Fruit fly (Drosophila melanogaster) whole organism, adult: Measurements from ENCODE around the gene eIF3g1.

ENCODE experiments used
- CG11617 ChIP-seq: fragments of 200-800 bp; sonication (Bioruptor generic); optimal IDR thresholded peaks from 2 replicates; lab custom pipeline; 2017; ENCODE audit warnings: mild to moderate bottlenecking, missing biosample characterization, missing genetic modification reagents, missing genetic modification characterization
- CG12768 ChIP-seq: fragments of 200-800 bp; sonication (Bioruptor generic); optimal IDR thresholded peaks from 2 replicates; lab custom pipeline; 2017; ENCODE audit warnings: missing biosample characterization, missing genetic modification characterization, mild to moderate bottlenecking, moderate library complexity, missing genetic modification reagents
- CG14711 ChIP-seq: fragments of 200-800 bp; sonication (Bioruptor generic); optimal IDR thresholded peaks from 2 replicates; lab custom pipeline; 2018; ENCODE audit warnings: missing biosample characterization, mild to moderate bottlenecking, missing genetic modification characterization, moderate library complexity
- CG1620 ChIP-seq: fragments of 200-800 bp; sonication (Bioruptor generic); optimal IDR thresholded peaks from 2 replicates; lab custom pipeline; 2016; ENCODE audit warnings: missing biosample characterization, missing genetic modification characterization
- CG33017 ChIP-seq: fragments of 200-800 bp; sonication (Bioruptor generic); optimal IDR thresholded peaks from 2 replicates; lab custom pipeline; 2018; ENCODE audit warnings: missing biosample characterization, mild to moderate bottlenecking, missing genetic modification characterization, moderate library complexity
- CG5204 ChIP-seq: fragments of 200-800 bp; sonication (Bioruptor generic); optimal IDR thresholded peaks from 2 replicates; lab custom pipeline; 2016; ENCODE audit warnings: missing biosample characterization, missing genetic modification characterization
- CG7045 ChIP-seq: fragments of 200-800 bp; sonication (Bioruptor generic); optimal IDR thresholded peaks from 2 replicates; lab custom pipeline; 2017; ENCODE audit warnings: missing biosample characterization, mild to moderate bottlenecking, missing genetic modification characterization
- CG7101 ChIP-seq: fragments of 200-800 bp; sonication (Bioruptor generic); optimal IDR thresholded peaks from 2 replicates; lab custom pipeline; 2018; ENCODE audit warnings: missing biosample characterization, mild to moderate bottlenecking, missing genetic modification characterization, moderate library complexity
- Clk ChIP-seq: fragments of 200-800 bp; sonication (Bioruptor generic); optimal IDR thresholded peaks from 2 replicates; lab custom pipeline; 2017; ENCODE audit warnings: missing biosample characterization, missing genetic modification characterization
- Crg-1 ChIP-seq: fragments of 200-800 bp; sonication (Bioruptor generic); optimal IDR thresholded peaks from 2 replicates; lab custom pipeline; 2016; ENCODE audit warnings: missing biosample characterization, missing genetic modification characterization
- Hr96 ChIP-seq: fragments of 200-800 bp; sonication (Bioruptor generic); optimal IDR thresholded peaks from 2 replicates; lab custom pipeline; 2016; ENCODE audit warnings: missing biosample characterization, missing genetic modification characterization
- Mnt ChIP-seq: fragments of 200-800 bp; sonication (Bioruptor generic); optimal IDR thresholded peaks from 2 replicates; lab custom pipeline; 2016; ENCODE audit warnings: missing biosample characterization, mild to moderate bottlenecking, missing genetic modification characterization
- bab1 ChIP-seq: fragments of 200-800 bp; sonication (Bioruptor generic); optimal IDR thresholded peaks from 3 replicates; lab custom pipeline; 2019; ENCODE audit warnings: missing biosample characterization, mild to moderate bottlenecking, missing genetic modification characterization, moderate library complexity
- cic ChIP-seq: fragments of 200-800 bp; sonication (Bioruptor generic); optimal IDR thresholded peaks from 2 replicates; lab custom pipeline; 2017; ENCODE audit warnings: missing biosample characterization, mild to moderate bottlenecking, missing genetic modification characterization, moderate library complexity
- cnc ChIP-seq, 2 experiments: fragments of >200 bp; optimal IDR thresholded peaks; 2 replicates each; lab custom pipeline; 2017
- kay ChIP-seq: fragments of 200-800 bp; sonication (Bioruptor generic); peaks from one replicate; lab custom pipeline; 2016; ENCODE audit warnings: missing biosample characterization, missing genetic modification characterization, borderline replicate concordance
- ovo ChIP-seq: fragments of 200-800 bp; sonication (Bioruptor generic); optimal IDR thresholded peaks from 2 replicates; lab custom pipeline; 2016; ENCODE audit warnings: missing biosample characterization, missing genetic modification characterization
- pad ChIP-seq: fragments of 200-800 bp; sonication (Bioruptor generic); optimal IDR thresholded peaks from 3 replicates; lab custom pipeline; 2017; ENCODE audit warnings: missing biosample characterization, missing genetic modification characterization, mild to moderate bottlenecking, moderate library complexity, missing genetic modification reagents
- tj ChIP-seq: fragments of 200-800 bp; sonication (Bioruptor generic); optimal IDR thresholded peaks from 3 replicates; lab custom pipeline; 2017; ENCODE audit warnings: missing biosample characterization, mild to moderate bottlenecking, missing genetic modification characterization, moderate library complexity
- toe ChIP-seq: fragments of 200-800 bp; sonication (Bioruptor generic); optimal IDR thresholded peaks from 2 replicates; lab custom pipeline; 2016; ENCODE audit warnings: missing biosample characterization, missing genetic modification characterization

The eIF3g1 gene

DNA sequence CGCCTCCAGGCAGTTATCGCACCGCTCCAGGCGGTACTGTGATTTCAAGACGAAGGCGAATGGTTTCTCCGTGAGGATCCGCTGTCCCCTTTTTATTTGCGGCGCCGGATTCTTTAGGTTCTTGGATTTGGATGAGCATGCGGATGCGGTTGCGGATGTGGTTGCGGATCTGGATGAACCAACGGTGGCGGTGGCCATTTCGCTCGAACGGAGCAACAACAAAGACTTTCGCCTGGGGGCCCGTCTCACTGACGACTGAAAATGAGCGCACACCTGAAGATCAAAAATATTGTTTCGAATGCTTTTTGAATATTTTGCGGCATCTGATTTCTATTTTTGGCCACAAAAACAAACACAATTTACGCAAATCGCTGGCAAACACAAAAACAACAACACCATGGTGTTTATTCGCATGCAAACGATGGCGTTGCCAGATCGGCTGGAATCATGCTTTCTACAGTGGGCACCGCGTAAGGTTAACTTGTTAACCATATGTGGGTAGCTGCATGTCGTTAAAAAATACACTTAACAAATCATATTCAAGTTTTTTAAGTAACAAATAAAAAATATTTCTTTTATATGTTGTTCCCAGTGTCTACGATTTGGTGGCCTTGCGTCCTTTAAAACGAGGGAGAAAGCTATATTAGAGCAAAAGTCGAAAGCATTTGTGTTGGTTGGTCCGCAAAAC lies 1.5 kb downstream of the eIF3g1 start, which contains the start of gene Smyd3:
Gene Smyd3, minus strand, starts transcription at position 407 of the 688 bp plus-strand sequence.
- TF ChIP-seq CG14711: peak; percentile 62
- peak; percentile 44 for TF ChIP-seq cic
- no peak for TF ChIP-seq ovo (GFP tag; lab: Kevin White, UChicago)
- no peak for TF ChIP-seq CG5204 (GFP tag; lab: Kevin White, UChicago)
- peak; percentile 74 for TF ChIP-seq CG11617 (GFP tag; lab: Kevin White, UChicago)
- TF ChIP-seq Crg-1 (GFP tag; lab: Kevin White, UChicago): peak; percentile 57
- peak; percentile 83 for TF ChIP-seq Mnt (GFP tag; lab: Kevin White, UChicago)
- TF ChIP-seq CG7101: peak; percentile 61
- peak; percentile 81 for TF ChIP-seq bab1
- TF ChIP-seq Clk (GFP tag; lab: Kevin White, UChicago): peak; percentile 30
- no peak for TF ChIP-seq kay (GFP tag; lab: Kevin White, UChicago)
- TF ChIP-seq CG12768 (GFP tag; lab: Kevin White, UChicago): peak; percentile 68
- peak; percentile 40 for TF ChIP-seq tj (GFP tag; lab: Kevin White, UChicago)
- peak; percentile 77 for TF ChIP-seq CG33017 (tag; lab: Kevin White, UChicago)
- TF ChIP-seq Hr96 (GFP tag; lab: Kevin White, UChicago): no peak
- TF ChIP-seq cnc (optimal IDR thresholded peaks at IDR 0.05; lab: Kevin White, UChicago): no peak
- peak; percentile 61 for TF ChIP-seq toe (GFP tag; lab: Kevin White, UChicago)
- TF ChIP-seq pad (GFP tag; lab: Kevin White, UChicago): peak; percentile 50
- TF ChIP-seq CG1620: peak; percentile 52
- TF ChIP-seq CG7045 (GFP tag; lab: Kevin White, UChicago): peak; percentile 46

DNA sequence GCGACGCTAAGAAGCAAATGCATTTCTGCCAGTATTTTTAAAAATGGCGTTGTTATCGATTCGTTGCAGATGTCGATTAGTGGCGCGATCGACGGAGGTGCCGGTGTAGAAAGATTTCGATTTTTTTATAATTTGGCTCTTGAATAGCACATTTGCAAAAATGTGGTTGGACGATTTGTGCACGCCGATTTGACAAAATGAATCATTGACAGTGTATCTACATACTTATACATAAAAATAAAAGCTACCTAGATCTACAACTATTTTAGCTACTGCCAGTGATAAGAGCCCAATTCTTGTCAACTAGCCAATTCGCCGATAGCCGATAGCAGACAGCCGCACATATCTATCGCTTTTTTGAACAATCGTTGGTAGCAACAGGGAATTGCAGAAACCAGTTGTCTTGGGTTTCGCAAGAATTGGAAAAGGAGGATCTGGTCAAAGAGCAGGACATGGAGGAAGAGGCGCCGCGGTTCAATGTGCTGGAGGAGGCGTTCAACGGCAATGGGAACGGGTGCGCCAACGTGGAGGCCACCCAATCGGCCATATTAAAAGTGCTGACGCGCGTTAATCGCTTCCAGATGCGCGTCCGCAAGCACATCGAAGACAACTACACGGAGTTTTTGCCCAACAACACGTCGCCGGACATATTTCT lies 6.2 kb downstream of the eIF3g1 start, which contains the start of the genes Klp3A and Zw10:
Gene Klp3A, minus strand, starts transcription at position 202 of the 655 bp plus-strand sequence.
Gene Zw10, plus strand, starts transcription at position 347 of the 655 bp plus-strand sequence.
- TF ChIP-seq tj (GFP tag; lab: Kevin White, UChicago) (peak; percentile 93), CG7101 (peak; percentile 31), CG14711 (peak; percentile 16), Mnt (GFP tag; lab: Kevin White, UChicago) (peak; percentile 36), Hr96 (GFP tag; lab: Kevin White, UChicago) (no peak), bab1 (peak; percentile 71), CG7045 (GFP tag; lab: Kevin White, UChicago) (no peak), kay (GFP tag; lab: Kevin White, UChicago) (no peak), CG1620 (peak; percentile 12), Crg-1 (GFP tag; lab: Kevin White, UChicago) (no peak), pad (GFP tag; lab: Kevin White, UChicago) (no peak)

DNA sequence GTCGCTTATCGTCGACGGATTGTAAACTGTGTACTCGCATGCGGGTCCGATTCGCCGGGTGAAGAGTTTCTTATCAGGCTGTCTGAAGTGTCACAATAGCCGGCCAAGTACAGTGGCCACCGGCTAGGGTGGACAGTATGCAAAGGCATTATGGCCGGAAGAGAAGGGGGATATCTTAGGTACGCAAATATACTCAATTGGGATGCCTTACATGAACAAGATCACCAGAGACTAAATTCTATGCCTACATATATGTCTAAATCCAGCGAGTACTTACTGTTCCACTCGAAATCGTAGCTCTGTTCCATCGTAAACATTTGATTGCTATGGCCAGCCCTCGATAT lies 16.4 kb downstream of the eIF3g1 start:
- TF ChIP-seq CG1620 (peak; percentile 57), kay (GFP tag; lab: Kevin White, UChicago) (no peak), pad (GFP tag; lab: Kevin White, UChicago) (peak; percentile 81), CG7045 (GFP tag; lab: Kevin White, UChicago) (peak; percentile 84), CG7101 (peak; percentile 93), bab1 (peak; percentile 66), CG33017 (tag; lab: Kevin White, UChicago) (peak; percentile 91), Hr96 (GFP tag; lab: Kevin White, UChicago) (peak; percentile 92), Clk (GFP tag; lab: Kevin White, UChicago) (peak; percentile 74), CG12768 (GFP tag; lab: Kevin White, UChicago) (peak; percentile 89), CG11617 (GFP tag; lab: Kevin White, UChicago) (peak; percentile 88), Crg-1 (GFP tag; lab: Kevin White, UChicago) (peak; percentile 89), CG14711 (peak; percentile 90), Mnt (GFP tag; lab: Kevin White, UChicago) (peak; percentile 70), cic (peak; percentile 43), tj (GFP tag; lab: Kevin White, UChicago) (peak; percentile 57), ovo (GFP tag; lab: Kevin White, UChicago) (no peak), cnc (optimal IDR thresholded peaks at IDR 0.05; lab: Kevin White, UChicago) (no peak), CG5204 (GFP tag; lab: Kevin White, UChicago) (no peak), toe (GFP tag; lab: Kevin White, UChicago) (no peak)

DNA sequence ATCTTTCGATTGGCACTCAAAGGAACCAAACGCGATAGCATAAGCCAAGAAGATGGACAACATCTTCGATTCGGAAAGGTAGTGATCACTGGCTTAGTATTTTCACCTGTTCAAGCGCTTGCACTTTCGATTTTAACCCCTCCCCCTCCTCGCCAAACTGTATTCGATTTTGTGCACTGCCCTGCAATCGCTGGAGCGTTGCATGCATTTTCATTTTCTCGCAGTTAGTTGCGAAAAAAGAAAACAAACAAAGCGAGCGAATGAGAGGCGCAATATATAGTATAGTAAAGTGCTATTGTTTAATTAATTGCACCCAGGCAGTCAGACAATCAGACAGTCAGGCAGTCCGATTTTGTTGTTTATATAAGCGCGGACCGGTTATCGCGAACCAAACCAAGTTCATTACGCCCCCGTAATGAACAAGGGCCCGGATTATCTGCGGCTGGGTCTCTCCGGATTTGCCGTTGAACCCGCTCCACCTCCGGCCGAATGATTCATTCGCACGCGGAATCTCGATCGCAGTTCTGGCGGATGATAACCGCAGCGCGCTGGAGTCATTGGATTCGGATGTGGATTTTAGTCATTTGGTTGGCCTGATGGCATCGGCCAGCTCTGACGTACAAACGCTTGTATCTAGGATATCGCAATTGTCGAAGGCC lies 16.9 kb downstream of the eIF3g1 start:
- no peak for TF ChIP-seq CG33017 (tag; lab: Kevin White, UChicago)
- no peak for TF ChIP-seq tj (GFP tag; lab: Kevin White, UChicago)
- TF ChIP-seq kay (GFP tag; lab: Kevin White, UChicago): peak; percentile 86
- no peak for TF ChIP-seq CG7045 (GFP tag; lab: Kevin White, UChicago)
- no peak for TF ChIP-seq cic
- no peak for TF ChIP-seq CG12768 (GFP tag; lab: Kevin White, UChicago)

DNA sequence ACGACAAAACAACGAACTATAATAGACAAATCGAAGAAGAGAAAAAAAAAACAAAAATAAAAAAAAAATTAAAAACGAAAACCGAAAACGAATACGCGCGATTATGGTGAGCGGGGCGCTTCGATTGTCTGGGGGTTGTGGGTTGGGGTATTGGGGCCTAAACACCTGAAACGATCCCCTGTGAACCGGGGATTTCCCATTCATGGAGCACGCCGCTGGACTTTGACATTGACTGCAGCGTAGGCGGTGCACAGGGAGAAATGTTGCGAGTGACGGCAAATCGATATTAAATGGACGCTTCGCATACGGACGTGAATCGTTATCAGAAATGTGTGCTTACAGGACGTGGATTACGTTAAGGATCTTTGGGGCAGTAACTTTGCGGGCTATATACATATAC lies 17.9 kb downstream of the eIF3g1 start:
- no peak for TF ChIP-seq pad (GFP tag; lab: Kevin White, UChicago)
- TF ChIP-seq ovo (GFP tag; lab: Kevin White, UChicago): no peak
- no peak for TF ChIP-seq Crg-1 (GFP tag; lab: Kevin White, UChicago)
- no peak for TF ChIP-seq bab1
- TF ChIP-seq Clk (GFP tag; lab: Kevin White, UChicago): no peak
- no peak for TF ChIP-seq cnc (optimal IDR thresholded peaks at IDR 0.05; lab: Kevin White, UChicago)
- TF ChIP-seq CG12768 (GFP tag; lab: Kevin White, UChicago): no peak
- no peak for TF ChIP-seq tj (GFP tag; lab: Kevin White, UChicago)
- no peak for TF ChIP-seq CG11617 (GFP tag; lab: Kevin White, UChicago)
- no peak for TF ChIP-seq CG5204 (GFP tag; lab: Kevin White, UChicago)
- no peak for TF ChIP-seq toe (GFP tag; lab: Kevin White, UChicago)
- TF ChIP-seq CG14711: no peak
